Worm (Caenorhabditis elegans) whole organism, L2 larva: ENCODE data around the gene T09F3.5.
A peak's percentile ranks its signal among the peaks of the same experiment; 100 is the strongest.

ENCODE experiments used
- ceh-82 ChIP-seq: fragments of 150-350 bp; optimal IDR thresholded peaks from 2 replicates; lab custom pipeline; 2014; ENCODE audit warnings: missing biosample characterization, missing genetic modification characterization
- elt-1 ChIP-seq: fragments of 150-350 bp; optimal IDR thresholded peaks from 2 replicates; lab custom pipeline; 2014; ENCODE audit warnings: missing biosample characterization, missing genetic modification characterization
- fos-1 ChIP-seq: fragments of 150-350 bp; optimal IDR thresholded peaks from 2 replicates; lab custom pipeline; 2014; ENCODE audit warnings: missing biosample characterization, missing genetic modification characterization
- lin-39 ChIP-seq: fragments of 150-350 bp; optimal IDR thresholded peaks from 2 replicates; lab custom pipeline; 2014; ENCODE audit warnings: missing biosample characterization, missing genetic modification reagents, missing genetic modification characterization
- lsy-2 ChIP-seq, 2 experiments: fragments of 150-350 bp in 1 of 2; sonication (generic microtip) in 1 of 2; optimal IDR thresholded peaks; 2 replicates each; lab custom pipeline; 2014 to 2017; ENCODE audit warnings: missing biosample characterization in 2 of 2, missing genetic modification characterization in 2 of 2
- mab-5 ChIP-seq: fragments of 150-350 bp; optimal IDR thresholded peaks from 2 replicates; lab custom pipeline; 2014; ENCODE audit warnings: missing biosample characterization, missing genetic modification characterization
- mbf-1 ChIP-seq: sonication (generic microtip); optimal IDR thresholded peaks from 2 replicates; lab custom pipeline; 2017; ENCODE audit warnings: missing biosample characterization, missing genetic modification characterization
- mdl-1 ChIP-seq, 2 experiments: fragments of 150-350 bp in 1 of 2; sonication (generic microtip) in 1 of 2; optimal IDR thresholded peaks; 2 replicates each; lab custom pipeline; 2017; ENCODE audit warnings: missing biosample characterization in 2 of 2, missing genetic modification characterization in 2 of 2
- nhr-11 ChIP-seq: fragments of 150-350 bp; optimal IDR thresholded peaks from 2 replicates; lab custom pipeline; 2014; ENCODE audit warnings: missing biosample characterization, missing genetic modification characterization
- nhr-25 ChIP-seq: fragments of 150-350 bp; sonication (generic microtip); optimal IDR thresholded peaks from 3 replicates; lab custom pipeline; 2014; ENCODE audit warnings: missing biosample characterization, missing genetic modification characterization
- nhr-77 ChIP-seq: fragments of 150-350 bp; optimal IDR thresholded peaks from 2 replicates; lab custom pipeline; 2014; ENCODE audit warnings: missing biosample characterization, missing genetic modification characterization
- sma-9 ChIP-seq, 2 experiments: fragments of 150-350 bp in 1 of 2; sonication (generic microtip) in 1 of 2; optimal IDR thresholded peaks; 2 replicates each; lab custom pipeline; 2014 to 2016; ENCODE audit warnings: missing genetic modification characterization in 2 of 2, mild to moderate bottlenecking in 1 of 2, missing biosample characterization in 1 of 2, missing compliant biosample characterization in 1 of 2, missing genetic modification reagents in 1 of 2, moderate library complexity in 1 of 2
- unc-39 ChIP-seq: fragments of 150-350 bp; optimal IDR thresholded peaks from 2 replicates; lab custom pipeline; 2014; ENCODE audit warnings: missing biosample characterization, missing genetic modification characterization
- ztf-11 ChIP-seq: sonication (generic microtip); optimal IDR thresholded peaks from 2 replicates; lab custom pipeline; 2017; ENCODE audit warnings: missing biosample characterization, missing genetic modification characterization
- ztf-4 ChIP-seq: fragments of 150-350 bp; optimal IDR thresholded peaks from 2 replicates; lab custom pipeline; 2014; ENCODE audit warnings: missing biosample characterization, missing genetic modification characterization

Gene T09F3.5

DNA sequence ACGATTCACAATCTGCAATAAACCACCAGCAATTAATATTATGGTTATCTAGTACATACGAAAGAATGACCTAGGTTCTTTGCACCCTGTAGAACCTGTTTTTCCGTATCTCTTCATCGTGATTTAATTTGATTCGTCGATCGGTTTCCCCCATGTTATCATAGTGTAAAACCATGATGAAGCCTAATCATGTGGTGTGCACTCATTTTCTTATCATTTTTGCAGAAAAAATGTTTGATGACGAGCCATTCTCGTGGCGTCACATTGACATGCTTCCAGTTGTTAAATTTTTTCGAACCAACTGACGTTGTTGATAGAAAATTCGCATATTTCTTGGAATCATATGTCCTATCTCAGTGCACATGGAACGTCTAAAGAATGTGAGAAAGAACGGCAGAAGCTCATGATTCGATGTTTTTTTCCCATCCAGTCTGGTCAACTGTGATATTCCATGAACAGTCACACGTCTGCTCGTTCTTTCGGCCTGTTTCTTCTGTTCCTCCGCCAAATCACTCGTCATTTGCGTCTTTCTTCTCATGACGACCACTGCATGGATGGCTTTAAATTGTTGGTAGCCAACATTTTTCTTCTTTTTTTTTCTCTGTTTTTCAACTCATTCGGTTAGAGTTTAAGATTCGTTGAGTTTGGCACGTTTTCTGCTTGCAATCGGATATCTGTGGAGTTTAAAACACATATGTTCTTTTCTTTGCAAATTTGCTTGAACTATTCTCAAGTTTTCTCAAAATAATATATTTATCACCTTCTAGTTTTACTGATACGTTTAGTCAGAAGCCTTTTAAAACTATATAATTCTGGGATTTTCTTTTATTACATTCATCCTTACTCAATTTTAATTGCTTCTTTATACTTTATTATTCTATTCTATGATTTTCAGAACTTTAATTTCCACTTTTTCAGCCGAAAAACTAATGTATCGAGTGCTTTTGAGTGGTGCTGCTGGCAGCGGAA is 51.0 kb downstream of the T09F3.5 start, which contains the start of gene ZK673.2 (continued):
- TF ChIP-seq mdl-1 (tag; optimal IDR thresholded peaks at IDR 0.05; lab: Kevin White, UChicago) (peak in 1 of 2 experiments; percentile 68), ztf-4 (tag; lab: Kevin White, UChicago) (no peak), elt-1 (tag; lab: Kevin White, UChicago) (no peak), lsy-2 (tag; optimal IDR thresholded peaks at IDR 0.05; lab: Kevin White, UChicago) (peak in 1 of 2 experiments; percentile 32), sma-9 (GFP tag; optimal IDR thresholded peaks at IDR 0.05; lab: Kevin White, UChicago) (peak; percentile 79), sma-9 (tag; optimal IDR thresholded peaks at IDR 0.05; lab: Kevin White, UChicago) (no peak), ztf-11 (no peak), nhr-77 (tag; lab: Kevin White, UChicago) (no peak), mbf-1 (tag; lab: Kevin White, UChicago) (no peak), fos-1 (tag; lab: Kevin White, UChicago) (peak; percentile 85), lin-39 (no peak), nhr-11 (tag; lab: Kevin White, UChicago) (no peak), mab-5 (tag; lab: Kevin White, UChicago) (no peak), unc-39 (tag; lab: Kevin White, UChicago) (no peak), nhr-25 (tag; lab: Kevin White, UChicago) (peak; percentile 88), ceh-82 (no peak)
